Fruit fly (Drosophila melanogaster) whole organism, embryonic: ENCODE data around the gene CG45066.
A peak's percentile ranks its signal among the peaks of the same experiment; 100 is the strongest.

Experiments
- Asciz ChIP-seq: fragments of 200-800 bp; sonication (Bioruptor generic); optimal IDR thresholded peaks from 2 replicates; lab custom pipeline; 2017; ENCODE audit warnings: missing biosample characterization, mild to moderate bottlenecking, missing genetic modification characterization, missing genetic modification reagents
- CG10959 ChIP-seq: fragments of 200-800 bp; sonication (Bioruptor generic); IDR thresholded peaks from 2 replicates; pipeline ENCODE4 v1.3.6; 2022; ENCODE audit warnings: missing biosample characterization, missing genetic modification characterization
- CG11247 ChIP-seq: fragments of 200-800 bp; sonication (Bioruptor generic); IDR thresholded peaks from 2 replicates; pipeline ENCODE4 v1.3.6; 2022; ENCODE audit warnings: missing biosample characterization, missing genetic modification characterization
- CG11398 ChIP-seq: fragments of 200-800 bp; sonication (Bioruptor generic); optimal IDR thresholded peaks from 2 replicates; lab custom pipeline; 2016; ENCODE audit warnings: missing biosample characterization, missing genetic modification characterization
- CG11456 ChIP-seq: fragments of 200-800 bp; sonication (Bioruptor generic); IDR thresholded peaks from 3 replicates; pipeline ENCODE4 v1.3.6; 2022; ENCODE audit warnings: missing biosample characterization, missing genetic modification characterization
- CG11504 ChIP-seq: fragments of 200-800 bp; sonication (Bioruptor generic); optimal IDR thresholded peaks from 3 replicates; lab custom pipeline; 2019; ENCODE audit warnings: missing biosample characterization, mild to moderate bottlenecking, missing genetic modification characterization, moderate library complexity
- CG11696 ChIP-seq: fragments of 200-800 bp; sonication (Bioruptor generic); IDR thresholded peaks from 2 replicates; pipeline ENCODE4 v1.3.6; 2022; ENCODE audit warnings: missing biosample characterization, missing genetic modification characterization
- CG12299 ChIP-seq: fragments of 200-800 bp; sonication (Bioruptor generic); optimal IDR thresholded peaks from 2 replicates; lab custom pipeline; 2018; ENCODE audit warnings: missing biosample characterization, mild to moderate bottlenecking, missing genetic modification characterization
- CG14667 ChIP-seq: fragments of 200-800 bp; sonication (Bioruptor generic); IDR thresholded peaks from 2 replicates; pipeline ENCODE4 v1.3.6; 2022; ENCODE audit warnings: missing biosample characterization, missing genetic modification characterization
- CG15696 ChIP-seq: fragments of 200-800 bp; sonication (Bioruptor generic); optimal IDR thresholded peaks from 2 replicates; lab custom pipeline; 2019; ENCODE audit warnings: missing biosample characterization, mild to moderate bottlenecking, missing genetic modification characterization, moderate library complexity
- CG17612 ChIP-seq: fragments of 200-800 bp; sonication (Bioruptor generic); IDR thresholded peaks from 2 replicates; pipeline ENCODE4 v1.3.6; 2022; ENCODE audit warnings: missing biosample characterization, missing genetic modification characterization
- CG1832 ChIP-seq: fragments of 200-800 bp; sonication (Bioruptor generic); optimal IDR thresholded peaks from 2 replicates; lab custom pipeline; 2017; ENCODE audit warnings: missing biosample characterization, mild to moderate bottlenecking, missing genetic modification characterization, inconsistent platforms
- CG2678 ChIP-seq: fragments of 200-800 bp; sonication (Bioruptor generic); optimal IDR thresholded peaks from 3 replicates; lab custom pipeline; 2019; ENCODE audit warnings: missing biosample characterization, mild to moderate bottlenecking, missing genetic modification characterization, moderate library complexity
- CG3281 ChIP-seq: fragments of 200-800 bp; sonication (Bioruptor generic); optimal IDR thresholded peaks from 3 replicates; lab custom pipeline; 2017; ENCODE audit warnings: missing biosample characterization, mild to moderate bottlenecking, missing genetic modification characterization
- CG43689 ChIP-seq: fragments of 200-800 bp; sonication (Bioruptor generic); IDR thresholded peaks from 2 replicates; pipeline ENCODE4 v1.3.6; 2022; ENCODE audit warnings: missing biosample characterization, missing genetic modification characterization
- CG6272 ChIP-seq: fragments of 200-800 bp; sonication (Bioruptor generic); IDR thresholded peaks from 2 replicates; pipeline ENCODE4 v1.3.6; 2022; ENCODE audit warnings: missing biosample characterization, missing genetic modification characterization
- CG8281 ChIP-seq: fragments of 200-800 bp; sonication (Bioruptor generic); optimal IDR thresholded peaks from 2 replicates; lab custom pipeline; 2018; ENCODE audit warnings: missing biosample characterization, mild to moderate bottlenecking, missing genetic modification characterization, moderate library complexity
- CG8290 ChIP-seq, 3 experiments: fragments of 200-800 bp; sonication (Bioruptor generic); optimal IDR thresholded peaks; 2 replicates each; lab custom pipeline; 2016 to 2019; ENCODE audit warnings: missing biosample characterization in 3 of 3, missing genetic modification characterization in 3 of 3, mild to moderate bottlenecking in 2 of 3, moderate library complexity in 1 of 3
- CTCF ChIP-seq: fragments of 200-800 bp; sonication (Bioruptor generic); optimal IDR thresholded peaks from 2 replicates; lab custom pipeline; 2017; ENCODE audit warnings: missing biosample characterization, mild to moderate bottlenecking, missing genetic modification characterization, moderate library complexity
- D19A ChIP-seq: fragments of 200-800 bp; optimal IDR thresholded peaks from 3 replicates; lab custom pipeline; 2019; ENCODE audit warnings: missing biosample characterization, mild to moderate bottlenecking, missing genetic modification characterization, moderate library complexity
- Dbx ChIP-seq: fragments of 200-800 bp; sonication (Bioruptor generic); IDR thresholded peaks from 3 replicates; pipeline ENCODE4 v1.3.6; 2022; ENCODE audit warnings: missing biosample characterization, missing genetic modification characterization
- Hr51 ChIP-seq, 2 experiments: fragments of 200-800 bp; sonication (Bioruptor generic); optimal IDR thresholded peaks; 2 replicates in 1 of 2; 3 replicates in 1 of 2; lab custom pipeline; 2016 to 2018; ENCODE audit warnings: missing biosample characterization in 2 of 2, missing genetic modification characterization in 2 of 2, mild to moderate bottlenecking in 1 of 2, moderate library complexity in 1 of 2
- Nf-YB ChIP-seq: fragments of 200-800 bp; sonication (Bioruptor generic); optimal IDR thresholded peaks from 3 replicates; lab custom pipeline; 2019; ENCODE audit warnings: missing biosample characterization, mild to moderate bottlenecking, missing genetic modification characterization, moderate library complexity
- Oli ChIP-seq: fragments of 200-800 bp; sonication (Bioruptor generic); optimal IDR thresholded peaks from 2 replicates; lab custom pipeline; 2018; ENCODE audit warnings: missing biosample characterization, mild to moderate bottlenecking, missing genetic modification characterization, moderate library complexity
- Ptx1 ChIP-seq: fragments of 200-800 bp; sonication (Bioruptor generic); IDR thresholded peaks from 2 replicates; pipeline ENCODE4 v1.3.6; 2022; ENCODE audit warnings: missing biosample characterization, missing genetic modification characterization
- Six4 ChIP-seq: fragments of 200-800 bp; sonication (Bioruptor generic); optimal IDR thresholded peaks from 2 replicates; lab custom pipeline; 2016; ENCODE audit warnings: missing biosample characterization, missing genetic modification characterization
- bbx ChIP-seq: fragments of 200-800 bp; sonication (Bioruptor generic); IDR thresholded peaks from 2 replicates; pipeline ENCODE4 v1.3.6; 2022; ENCODE audit warnings: missing biosample characterization, missing genetic modification characterization; ENCODE audit not compliant: partially characterized antibody
- btn ChIP-seq: fragments of 200-800 bp; sonication (Bioruptor generic); optimal IDR thresholded peaks from 2 replicates; lab custom pipeline; 2016; ENCODE audit warnings: missing biosample characterization, missing genetic modification characterization
- cad ChIP-seq: fragments of >200 bp; optimal IDR thresholded peaks from 2 replicates; lab custom pipeline; 2017; ENCODE audit warnings: missing biosample characterization, missing genetic modification characterization
- cg ChIP-seq: fragments of 200-800 bp; sonication (Bioruptor generic); optimal IDR thresholded peaks from 3 replicates; lab custom pipeline; 2019; ENCODE audit warnings: missing biosample characterization, mild to moderate bottlenecking, missing genetic modification characterization, moderate library complexity
- chm ChIP-seq: fragments of 200-800 bp; sonication (Bioruptor generic); IDR thresholded peaks from 2 replicates; pipeline ENCODE4 v1.3.6; 2022; ENCODE audit warnings: missing biosample characterization, missing genetic modification characterization
- crc ChIP-seq: fragments of 200-800 bp; sonication (Bioruptor generic); optimal IDR thresholded peaks from 2 replicates; lab custom pipeline; 2016; ENCODE audit warnings: missing biosample characterization, missing genetic modification characterization
- dpn ChIP-seq, 2 experiments: fragments of 200-800 bp; sonication (Bioruptor generic); optimal IDR thresholded peaks; 3 replicates each; lab custom pipeline; 2016; ENCODE audit warnings: missing biosample characterization in 2 of 2, missing genetic modification characterization in 2 of 2
- esg ChIP-seq: fragments of 200-800 bp; sonication (Bioruptor generic); conservative IDR thresholded peaks from 2 replicates; pipeline ENCODE4 v1.3.6; 2022; ENCODE audit warnings: missing biosample characterization, missing genetic modification characterization
- eyg ChIP-seq: fragments of 200-800 bp; sonication (Bioruptor generic); optimal IDR thresholded peaks from 3 replicates; lab custom pipeline; 2016; ENCODE audit warnings: missing biosample characterization, missing genetic modification characterization
- fu2 ChIP-seq: fragments of 200-800 bp; sonication (Bioruptor generic); optimal IDR thresholded peaks from 2 replicates; lab custom pipeline; 2016; ENCODE audit warnings: missing biosample characterization, missing genetic modification characterization
- gce ChIP-seq: fragments of 200-800 bp; sonication (Bioruptor generic); IDR thresholded peaks from 3 replicates; pipeline ENCODE4 v1.3.6; 2022; ENCODE audit warnings: missing biosample characterization, missing genetic modification characterization
- gt ChIP-seq: fragments of 200-800 bp; sonication (Bioruptor generic); IDR thresholded peaks from 2 replicates; pipeline ENCODE4 v1.3.6; 2022; ENCODE audit warnings: missing biosample characterization, missing genetic modification characterization
- inv ChIP-seq: fragments of 200-800 bp; sonication (Bioruptor generic); IDR thresholded peaks from 2 replicates; pipeline ENCODE4 v1.3.6; 2022; ENCODE audit warnings: missing biosample characterization, missing genetic modification characterization; ENCODE audit not compliant: partially characterized antibody
- nerfin-1 ChIP-seq: fragments of 200-800 bp; sonication (Bioruptor generic); optimal IDR thresholded peaks from 3 replicates; lab custom pipeline; 2019; ENCODE audit warnings: missing biosample characterization, mild to moderate bottlenecking, missing genetic modification characterization, moderate library complexity
- odd ChIP-seq: fragments of 200-800 bp; sonication (Bioruptor generic); optimal IDR thresholded peaks from 2 replicates; lab custom pipeline; 2017; ENCODE audit warnings: missing biosample characterization, mild to moderate bottlenecking, missing genetic modification characterization
- p53 ChIP-seq: fragments of 200-800 bp; sonication (Bioruptor generic); optimal IDR thresholded peaks from 2 replicates; lab custom pipeline; 2016; ENCODE audit warnings: missing biosample characterization, missing genetic modification characterization
- pros ChIP-seq: fragments of 200-800 bp; sonication (Bioruptor generic); optimal IDR thresholded peaks from 3 replicates; lab custom pipeline; 2019; ENCODE audit warnings: missing biosample characterization, mild to moderate bottlenecking, missing genetic modification characterization, moderate library complexity
- row ChIP-seq: fragments of 200-800 bp; sonication (Bioruptor generic); IDR thresholded peaks from 3 replicates; pipeline ENCODE4 v1.3.6; 2022; ENCODE audit warnings: missing biosample characterization, missing genetic modification characterization
- sna ChIP-seq: fragments of 200-800 bp; sonication (Bioruptor generic); IDR thresholded peaks from 2 replicates; pipeline ENCODE4 v1.3.6; 2022; ENCODE audit warnings: missing biosample characterization, missing genetic modification characterization; ENCODE audit not compliant: partially characterized antibody
- tna ChIP-seq: fragments of 200-800 bp; sonication (Bioruptor generic); IDR thresholded peaks from 2 replicates; pipeline ENCODE4 v1.3.6; 2022; ENCODE audit warnings: missing biosample characterization, missing genetic modification characterization; ENCODE audit not compliant: partially characterized antibody
- trem ChIP-seq: fragments of 200-800 bp; optimal IDR thresholded peaks from 3 replicates; lab custom pipeline; 2019; ENCODE audit warnings: missing biosample characterization, mild to moderate bottlenecking, missing genetic modification characterization, moderate library complexity
- trh ChIP-seq: fragments of 200-800 bp; sonication (Bioruptor generic); optimal IDR thresholded peaks from 2 replicates; lab custom pipeline; 2016; ENCODE audit warnings: missing biosample characterization, missing genetic modification characterization
- tup ChIP-seq: fragments of 200-800 bp; sonication (Bioruptor generic); optimal IDR thresholded peaks from 2 replicates; lab custom pipeline; 2016; ENCODE audit warnings: missing biosample characterization, mild to moderate bottlenecking, missing genetic modification characterization, moderate library complexity
- wdn ChIP-seq: fragments of 200-800 bp; sonication (Bioruptor generic); IDR thresholded peaks from 2 replicates; pipeline ENCODE4 v1.3.6; 2022; ENCODE audit warnings: missing biosample characterization, missing genetic modification characterization
- zen ChIP-seq: fragments of 200-800 bp; sonication (Bioruptor generic); optimal IDR thresholded peaks from 3 replicates; lab custom pipeline; 2018; ENCODE audit warnings: missing biosample characterization, mild to moderate bottlenecking, missing genetic modification characterization, moderate library complexity

The CG45066 gene

dm6 chr3L:3127544-3127943 lies 16.5 kb upstream of the CG45066 start, which contains the start of gene promL (continued):
- TF ChIP-seq Ptx1 (GFP tag; lab: Robert Waterston, UW), result peak; percentile 32; the same call in 1 of the 2 replicates
- TF ChIP-seq p53 (GFP tag; lab: Kevin White, UChicago), result peak; percentile 42
- TF ChIP-seq esg (GFP tag; lab: Robert Waterston, UW), result no peak
- no peak; the same call in 1 of the 2 replicates for TF ChIP-seq chm (GFP tag; lab: Robert Waterston, UW)
- peak; percentile 79 for TF ChIP-seq trem (tag; lab: Kevin White, UChicago)
- no peak for TF ChIP-seq CG1832 (GFP tag; lab: Kevin White, UChicago)
- no peak for TF ChIP-seq gce
- peak; percentile 41 for TF ChIP-seq CG2678 (tag; lab: Kevin White, UChicago)
- TF ChIP-seq wdn, result peak; percentile 15; the same call in 1 of the 2 replicates
- TF ChIP-seq CG14667, result no peak
- no peak for TF ChIP-seq tup (GFP tag; lab: Kevin White, UChicago)
- TF ChIP-seq CG11398 (GFP tag; lab: Kevin White, UChicago), result peak; percentile 51
- peak; percentile 12 for TF ChIP-seq zen (tag; lab: Kevin White, UChicago)
- no peak for TF ChIP-seq gt (GFP tag; lab: Robert Waterston, UW)
- peak; percentile 53 for TF ChIP-seq D19A
- TF ChIP-seq dpn (GFP tag; optimal IDR thresholded peaks at IDR 0.05; lab: Kevin White, UChicago), result peak in 1 of 2 experiments; percentile 43
- TF ChIP-seq bbx, result peak; percentile 72
- peak; percentile 16 for TF ChIP-seq btn
- TF ChIP-seq CG17612 (GFP tag; lab: Robert Waterston, UW), result no peak
- no peak for TF ChIP-seq tna (GFP tag; lab: Robert Waterston, UW)
- TF ChIP-seq CG11456 (GFP tag; lab: Robert Waterston, UW), result no peak
- TF ChIP-seq cad (GFP tag; lab: Kevin White, UChicago), result no peak
- no peak for TF ChIP-seq CG11696 (GFP tag; lab: Robert Waterston, UW)
- no peak for TF ChIP-seq sna (GFP tag; lab: Robert Waterston, UW)
- TF ChIP-seq trh (GFP tag; lab: Kevin White, UChicago), result no peak
- peak; percentile 72 for TF ChIP-seq CG11504 (tag; lab: Kevin White, UChicago)
- peak; percentile 58 for TF ChIP-seq Nf-YB (GFP tag; lab: Kevin White, UChicago)
- TF ChIP-seq fu2, result no peak
- TF ChIP-seq CG10959 (GFP tag; lab: Robert Waterston, UW), result no peak
- peak; percentile 48 for TF ChIP-seq CG12299 (tag; lab: Kevin White, UChicago)
- peak; percentile 81 for TF ChIP-seq CG3281 (GFP tag; lab: Kevin White, UChicago)
- peak; percentile 15 for TF ChIP-seq Oli (tag; lab: Kevin White, UChicago)
- TF ChIP-seq CG6272 (GFP tag; lab: Robert Waterston, UW), result no peak
- TF ChIP-seq odd (GFP tag; lab: Kevin White, UChicago), result peak; percentile 19
- TF ChIP-seq CG8290 (GFP tag; optimal IDR thresholded peaks at IDR 0.05; lab: Kevin White, UChicago), result peak; percentile 42
- peak in 1 of 2 experiments; percentile 67 for TF ChIP-seq CG8290 (tag; optimal IDR thresholded peaks at IDR 0.05; lab: Kevin White, UChicago)
- peak; percentile 78 for TF ChIP-seq eyg (GFP tag; lab: Kevin White, UChicago)
- no peak for TF ChIP-seq Six4
- no peak for TF ChIP-seq pros (GFP tag; lab: Kevin White, UChicago)
- TF ChIP-seq Hr51 (GFP tag; optimal IDR thresholded peaks at IDR 0.05; lab: Kevin White, UChicago), result peak; percentile 18 to 52
- TF ChIP-seq CG8281, result peak; percentile 17
- TF ChIP-seq Asciz (GFP tag; lab: Kevin White, UChicago), result peak; percentile 50
- peak; percentile 35; the same call in 1 of the 3 replicates for TF ChIP-seq Dbx (GFP tag; lab: Robert Waterston, UW)
- no peak for TF ChIP-seq CG43689 (GFP tag; lab: Robert Waterston, UW)
- TF ChIP-seq CG15696 (tag; lab: Kevin White, UChicago), result peak; percentile 27
- peak; percentile 17 for TF ChIP-seq cg (GFP tag; lab: Kevin White, UChicago)
- no peak for TF ChIP-seq crc (GFP tag; lab: Kevin White, UChicago)
- 0 out of 3 replicates have a peak, but pooled peaks have one; percentile 31 for TF ChIP-seq row (GFP tag; lab: Robert Waterston, UW)
- TF ChIP-seq CTCF (GFP tag; lab: Kevin White, UChicago), result peak; percentile 47
- TF ChIP-seq CG11247 (GFP tag; lab: Robert Waterston, UW), result 0 out of 2 replicates have a peak, but pooled peaks have one; percentile 24
- no peak for TF ChIP-seq inv
- TF ChIP-seq nerfin-1 (tag; lab: Kevin White, UChicago), result peak; percentile 57
